Worm (Caenorhabditis elegans) whole organism, late embryonic: ENCODE measurements around the gene swsn-1.

Experiments
- ahr-1 ChIP-seq: sonication (generic microtip); optimal IDR thresholded peaks from 2 replicates; lab custom pipeline; 2016; ENCODE audit warnings: missing genetic modification characterization, missing compliant biosample characterization
- ama-1 ChIP-seq: fragments of 150-350 bp; optimal IDR thresholded peaks from 2 replicates; lab custom pipeline; 2014
- eyg-1 ChIP-seq: sonication (generic microtip); optimal IDR thresholded peaks from 2 replicates; lab custom pipeline; 2016; ENCODE audit warnings: missing genotype, missing genetic modification characterization, missing compliant biosample characterization
- fkh-6 ChIP-seq: sonication (generic microtip); optimal IDR thresholded peaks from 2 replicates; lab custom pipeline; 2016; ENCODE audit warnings: missing genetic modification characterization, missing compliant biosample characterization
- nhr-232 ChIP-seq: sonication (generic microtip); optimal IDR thresholded peaks from 2 replicates; lab custom pipeline; 2016; ENCODE audit warnings: missing genetic modification characterization, missing compliant biosample characterization
- ref-2 ChIP-seq: sonication (generic microtip); optimal IDR thresholded peaks from 2 replicates; lab custom pipeline; 2016; ENCODE audit warnings: missing genetic modification characterization, missing compliant biosample characterization

swsn-1 gene

ce11 chrV:20192102-20192880, 57.0 kb downstream of the swsn-1 start, which contains the start of the genes fbxa-115 and Y113G7B.27:
TSS of gene fbxa-115 (minus strand) at chrV:20192152.
TSS of gene Y113G7B.27 (plus strand) at chrV:20192830.
- TF ChIP-seq ref-2 (no peak), ahr-1 (tag; lab: Kevin White, UChicago) (no peak), eyg-1 (tag; lab: Kevin White, UChicago) (no peak), ama-1 (no peak), nhr-232 (tag; lab: Kevin White, UChicago) (no peak), fkh-6 (tag; lab: Kevin White, UChicago) (no peak)
